Worm (Caenorhabditis elegans) whole organism, young adult: ENCODE data around the gene F22E5.6.

Experiments
- D2030.7 ChIP-seq: fragments of 200-800 bp; sonication (Bioruptor generic); IDR thresholded peaks from 2 replicates; pipeline ENCODE4 v1.3.6; 2022; ENCODE audit warnings: missing genetic modification reagents, missing genetic modification characterization, missing compliant biosample characterization
- F39B2.1 ChIP-seq: fragments of 200-800 bp; sonication (Bioruptor generic); IDR thresholded peaks from 2 replicates; pipeline ENCODE4 v1.3.6; 2022; ENCODE audit warnings: missing genetic modification reagents, missing genetic modification characterization, missing compliant biosample characterization
- F49E8.2 ChIP-seq: sonication (generic microtip); optimal IDR thresholded peaks from 3 replicates; lab custom pipeline; 2017; ENCODE audit warnings: missing genetic modification characterization, mild to moderate bottlenecking, missing compliant biosample characterization, antibody characterized with exemption, moderate library complexity; ENCODE audit not compliant: insufficient read depth
- F57A8.1 ChIP-seq: fragments of 200-800 bp; sonication (Bioruptor generic); optimal IDR thresholded peaks from 2 replicates; lab custom pipeline; 2018; ENCODE audit warnings: mild to moderate bottlenecking, missing genetic modification characterization, moderate library complexity, missing compliant biosample characterization
- Y53F4B.3 ChIP-seq: fragments of 200-800 bp; sonication (Bioruptor generic); IDR thresholded peaks from 2 replicates; pipeline ENCODE4 v1.3.6; 2022; ENCODE audit warnings: missing genetic modification reagents, missing genetic modification characterization, missing compliant biosample characterization
- Y79H2A.3 ChIP-seq: fragments of 200-800 bp; sonication (Bioruptor generic); conservative IDR thresholded peaks from 2 replicates; pipeline ENCODE4 v1.3.6; 2022; ENCODE audit warnings: missing genetic modification reagents, missing genetic modification characterization, missing compliant biosample characterization
- mel-28 ChIP-seq: sonication (generic microtip); optimal IDR thresholded peaks from 2 replicates; lab custom pipeline; 2016; ENCODE audit warnings: borderline replicate concordance, mild to moderate bottlenecking, missing genetic modification characterization, missing compliant biosample characterization
- nfya-1 ChIP-seq: sonication (generic microtip); optimal IDR thresholded peaks from 2 replicates; lab custom pipeline; 2017; ENCODE audit warnings: antibody characterized with exemption, missing compliant biosample characterization, missing genetic modification characterization, borderline replicate concordance; ENCODE audit not compliant: insufficient read depth
- rec-8 ChIP-seq, 2 experiments: sonication (generic microtip); optimal IDR thresholded peaks; 2 replicates each; lab custom pipeline; 2016; ENCODE audit warnings: mild to moderate bottlenecking in 2 of 2, missing genetic modification characterization in 2 of 2, missing genetic modification reagents in 2 of 2, missing genotype in 2 of 2, missing biosample characterization in 1 of 2, missing compliant biosample characterization in 1 of 2, moderate library complexity in 1 of 2
- tbp1 ChIP-seq: fragments of 200-800 bp; sonication (Bioruptor generic); optimal IDR thresholded peaks from 2 replicates; lab custom pipeline; 2018; ENCODE audit warnings: mild to moderate bottlenecking, missing genetic modification characterization, missing compliant biosample characterization
- unc-130 ChIP-seq: sonication (generic microtip); optimal IDR thresholded peaks from 2 replicates; lab custom pipeline; 2016; ENCODE audit warnings: missing genetic modification reagents, missing genetic modification characterization, missing compliant biosample characterization
- unc-62 ChIP-seq: fragments of 150-350 bp; optimal IDR thresholded peaks from 2 replicates; lab custom pipeline; 2014; ENCODE audit warnings: missing biosample characterization, missing genetic modification reagents, missing genetic modification characterization

DNA sequence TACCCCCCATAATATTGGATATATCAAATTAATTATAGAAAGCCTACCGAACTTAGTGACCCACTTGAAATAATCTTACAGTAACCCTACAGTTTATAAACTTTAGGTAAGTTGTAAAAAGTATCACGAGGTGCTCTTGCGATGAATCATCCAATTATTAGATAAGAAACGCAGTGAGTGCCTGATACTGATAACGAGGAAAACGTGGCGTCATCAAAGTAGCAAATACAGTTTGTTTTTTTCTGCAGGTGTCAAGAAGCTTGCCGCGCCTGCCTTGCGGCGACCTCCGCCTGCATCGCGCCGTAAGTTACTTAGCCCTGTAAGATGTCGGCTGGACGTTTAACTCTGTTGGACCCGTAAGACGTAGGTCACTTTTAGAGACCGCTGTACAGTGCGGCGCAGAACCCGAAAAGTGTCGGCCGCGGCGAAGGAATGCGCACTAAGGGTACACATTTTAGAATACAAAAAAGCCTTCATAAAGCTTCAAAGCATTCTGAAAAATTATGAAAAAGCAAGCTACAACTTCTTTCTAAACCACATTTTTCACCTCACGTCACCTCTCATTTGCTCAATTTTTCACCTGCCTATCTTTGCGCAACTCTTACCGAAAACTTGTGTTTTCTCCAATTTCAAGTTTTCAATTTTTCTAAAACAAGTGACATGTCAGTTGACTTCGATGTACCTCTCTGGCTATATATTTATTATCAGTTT is 39.3 kb upstream of the F22E5.6 start, which contains the start of gene sri-38:
- TF ChIP-seq F39B2.1 = no peak
- TF ChIP-seq rec-8 (tag; optimal IDR thresholded peaks at IDR 0.05; lab: Kevin White, UChicago) = no peak
- no peak for TF ChIP-seq F57A8.1
- TF ChIP-seq Y53F4B.3 (GFP tag; lab: Robert Waterston, UW) = no peak
- TF ChIP-seq F49E8.2 (tag; lab: Kevin White, UChicago) = no peak
- no peak for TF ChIP-seq unc-62 (GFP tag; lab: Kevin White, UChicago)
- no peak for TF ChIP-seq unc-130 (GFP tag; lab: Kevin White, UChicago)
- no peak for TF ChIP-seq Y79H2A.3 (GFP tag; lab: Robert Waterston, UW)
- TF ChIP-seq D2030.7 (GFP tag; lab: Robert Waterston, UW) = no peak
- no peak for TF ChIP-seq nfya-1 (tag; lab: Kevin White, UChicago)
- no peak for TF ChIP-seq mel-28 (tag; lab: Kevin White, UChicago)
- no peak for TF ChIP-seq tbp1 (GFP tag; lab: Kevin White, UChicago)
